Worm (Caenorhabditis elegans) whole organism, early embryonic: ENCODE measurements around the gene ptr-6.

Experiments used
- ets-7 ChIP-seq: sonication (generic microtip); optimal IDR thresholded peaks from 2 replicates; lab custom pipeline; 2016; ENCODE audit warnings: missing genotype, missing genetic modification characterization, missing compliant biosample characterization
- tra-4 ChIP-seq: sonication (generic microtip); optimal IDR thresholded peaks from 2 replicates; lab custom pipeline; 2017; ENCODE audit warnings: missing genetic modification characterization, missing compliant biosample characterization

- TF ChIP-seq ets-7 (tag; lab: Kevin White, UChicago) (no peak), tra-4 (no peak)
Measured at ce11 chrII:5226309-5226708, 20.3 kb downstream of the ptr-6 start.
